Fruit fly (Drosophila melanogaster) whole organism, embryonic: ENCODE data around the gene Usp14.
A peak's percentile ranks its signal among the peaks of the same experiment; 100 is the strongest.

Experiments
- Abd-B ChIP-seq: fragments of 200-800 bp; sonication (Bioruptor generic); optimal IDR thresholded peaks from 2 replicates; lab custom pipeline; 2018; ENCODE audit warnings: missing biosample characterization, mild to moderate bottlenecking, missing genetic modification characterization, moderate library complexity
- Antp ChIP-seq: fragments of 200-800 bp; sonication (Bioruptor generic); optimal IDR thresholded peaks from 3 replicates; lab custom pipeline; 2016; ENCODE audit warnings: missing biosample characterization, missing genetic modification characterization
- Atf6 ChIP-seq: fragments of 200-800 bp; sonication (Bioruptor generic); IDR thresholded peaks from 2 replicates; pipeline ENCODE4 v1.3.6; 2022; ENCODE audit warnings: missing biosample characterization, missing genetic modification characterization
- BtbVII ChIP-seq: fragments of 200-800 bp; sonication (Bioruptor generic); optimal IDR thresholded peaks from 3 replicates; lab custom pipeline; 2017; ENCODE audit warnings: missing biosample characterization, mild to moderate bottlenecking, missing genetic modification characterization
- CG10209 ChIP-seq: fragments of 200-800 bp; sonication (Bioruptor generic); optimal IDR thresholded peaks from 3 replicates; lab custom pipeline; 2017; ENCODE audit warnings: missing biosample characterization, mild to moderate bottlenecking, missing genetic modification characterization, missing genetic modification reagents
- CG10654 ChIP-seq: fragments of 200-800 bp; sonication (Bioruptor generic); optimal IDR thresholded peaks from 2 replicates; lab custom pipeline; 2016; ENCODE audit warnings: missing biosample characterization, missing genetic modification characterization
- CG11085 ChIP-seq: fragments of 200-800 bp; sonication (Bioruptor generic); IDR thresholded peaks from 2 replicates; pipeline ENCODE4 v1.3.6; 2022; ENCODE audit warnings: missing biosample characterization, missing genetic modification characterization
- CG13287 ChIP-seq: fragments of 200-800 bp; sonication (Bioruptor generic); IDR thresholded peaks from 2 replicates; pipeline ENCODE4 v1.3.6; 2022; ENCODE audit warnings: missing biosample characterization, missing genetic modification characterization; ENCODE audit not compliant: partially characterized antibody
- CG14965 ChIP-seq: fragments of 200-800 bp; sonication (Bioruptor generic); optimal IDR thresholded peaks from 2 replicates; lab custom pipeline; 2016; ENCODE audit warnings: missing biosample characterization, missing genetic modification characterization, borderline replicate concordance
- CG1529 ChIP-seq: fragments of 200-800 bp; sonication (Bioruptor generic); optimal IDR thresholded peaks from 3 replicates; lab custom pipeline; 2018; ENCODE audit warnings: missing biosample characterization, missing genetic modification characterization
- CG18011 ChIP-seq: fragments of 200-800 bp; sonication (Bioruptor generic); optimal IDR thresholded peaks from 2 replicates; lab custom pipeline; 2017; ENCODE audit warnings: missing biosample characterization, missing genetic modification characterization, mild to moderate bottlenecking, moderate library complexity, missing genotype
- CG18476 ChIP-seq: fragments of 200-800 bp; sonication (Bioruptor generic); optimal IDR thresholded peaks from 2 replicates; lab custom pipeline; 2016; ENCODE audit warnings: missing biosample characterization, mild to moderate bottlenecking, missing genetic modification characterization
- CG3838 ChIP-seq: fragments of 200-800 bp; sonication (Bioruptor generic); optimal IDR thresholded peaks from 3 replicates; lab custom pipeline; 2016; ENCODE audit warnings: missing biosample characterization, missing genetic modification characterization
- CG4328 ChIP-seq: fragments of 200-800 bp; sonication (Bioruptor generic); optimal IDR thresholded peaks from 3 replicates; lab custom pipeline; 2017; ENCODE audit warnings: missing biosample characterization, missing genetic modification reagents, missing genetic modification characterization
- CG6765 ChIP-seq: fragments of 200-800 bp; sonication (Bioruptor generic); optimal IDR thresholded peaks from 3 replicates; lab custom pipeline; 2017; ENCODE audit warnings: missing biosample characterization, mild to moderate bottlenecking, missing genetic modification characterization
- CG7271 ChIP-seq: fragments of 200-800 bp; sonication (Bioruptor generic); optimal IDR thresholded peaks from 2 replicates; lab custom pipeline; 2018; ENCODE audit warnings: missing biosample characterization, mild to moderate bottlenecking, missing genetic modification characterization, moderate library complexity
- CG7357 ChIP-seq: fragments of 200-800 bp; sonication (Bioruptor generic); IDR thresholded peaks from 3 replicates; pipeline ENCODE4 v1.3.6; 2022; ENCODE audit warnings: missing biosample characterization, missing genetic modification characterization
- CG8281 ChIP-seq: fragments of 200-800 bp; sonication (Bioruptor generic); optimal IDR thresholded peaks from 2 replicates; lab custom pipeline; 2018; ENCODE audit warnings: missing biosample characterization, mild to moderate bottlenecking, missing genetic modification characterization, moderate library complexity
- CG8924 ChIP-seq: fragments of 200-800 bp; optimal IDR thresholded peaks from 3 replicates; lab custom pipeline; 2019; ENCODE audit warnings: missing biosample characterization, mild to moderate bottlenecking, missing genetic modification characterization, moderate library complexity
- CG9876 ChIP-seq: fragments of 200-800 bp; sonication (Bioruptor generic); optimal IDR thresholded peaks from 2 replicates; lab custom pipeline; 2016; ENCODE audit warnings: missing biosample characterization, missing genetic modification characterization
- Dip3 ChIP-seq: fragments of 200-800 bp; sonication (Bioruptor generic); optimal IDR thresholded peaks from 3 replicates; lab custom pipeline; 2016; ENCODE audit warnings: missing biosample characterization, missing genetic modification characterization
- Elba2 ChIP-seq: fragments of 200-800 bp; sonication (Bioruptor generic); optimal IDR thresholded peaks from 3 replicates; lab custom pipeline; 2016; ENCODE audit warnings: missing biosample characterization, missing genetic modification characterization
- Ets97D ChIP-seq: fragments of 200-800 bp; sonication (Bioruptor generic); optimal IDR thresholded peaks from 3 replicates; lab custom pipeline; 2016; ENCODE audit warnings: missing biosample characterization, missing genetic modification characterization
- Gsc ChIP-seq: fragments of 200-800 bp; sonication (Bioruptor generic); IDR thresholded peaks from 2 replicates; pipeline ENCODE4 v1.3.6; 2022; ENCODE audit warnings: missing biosample characterization, missing genetic modification characterization
- HHEX ChIP-seq: fragments of 200-800 bp; sonication (Bioruptor generic); optimal IDR thresholded peaks from 3 replicates; lab custom pipeline; 2017; ENCODE audit warnings: missing biosample characterization, mild to moderate bottlenecking, missing genetic modification characterization, missing genetic modification reagents
- HLHmδ ChIP-seq: fragments of 200-800 bp; sonication (Bioruptor generic); optimal IDR thresholded peaks from 2 replicates; lab custom pipeline; 2018; ENCODE audit warnings: missing biosample characterization, mild to moderate bottlenecking, missing genetic modification characterization, moderate library complexity
- Med ChIP-seq: fragments of 200-800 bp; sonication (Bioruptor generic); peaks from one replicate; lab custom pipeline; 2016; ENCODE audit warnings: missing biosample characterization, missing genetic modification characterization, mild to moderate bottlenecking, inconsistent platforms, moderate library complexity
- Oaz ChIP-seq: fragments of 200-800 bp; sonication (Bioruptor generic); IDR thresholded peaks from 2 replicates; pipeline ENCODE4 v1.3.6; 2022; ENCODE audit warnings: missing biosample characterization, missing genetic modification characterization
- Sin3A ChIP-seq: fragments of >200 bp; optimal IDR thresholded peaks from 2 replicates; lab custom pipeline; 2018
- Sox100B ChIP-seq: fragments of 200-800 bp; sonication (Bioruptor generic); optimal IDR thresholded peaks from 3 replicates; lab custom pipeline; 2018; ENCODE audit warnings: missing biosample characterization, mild to moderate bottlenecking, missing genetic modification characterization
- Spps ChIP-seq: fragments of 200-800 bp; sonication (Bioruptor generic); optimal IDR thresholded peaks from 2 replicates; lab custom pipeline; 2018; ENCODE audit warnings: missing biosample characterization, mild to moderate bottlenecking, missing genetic modification characterization
- YL-1 ChIP-seq: fragments of 200-800 bp; sonication (Bioruptor generic); optimal IDR thresholded peaks from 3 replicates; lab custom pipeline; 2017; ENCODE audit warnings: missing biosample characterization, mild to moderate bottlenecking, missing genetic modification characterization
- aop ChIP-seq: fragments of 200-800 bp; sonication (Bioruptor generic); IDR thresholded peaks from 2 replicates; pipeline ENCODE4 v1.3.6; 2022; ENCODE audit warnings: missing biosample characterization, missing genetic modification characterization
- bigmax ChIP-seq: fragments of 200-800 bp; sonication (Bioruptor generic); optimal IDR thresholded peaks from 2 replicates; lab custom pipeline; 2018; ENCODE audit warnings: missing biosample characterization, mild to moderate bottlenecking, missing genetic modification characterization
- cad ChIP-seq: fragments of >200 bp; optimal IDR thresholded peaks from 2 replicates; lab custom pipeline; 2017; ENCODE audit warnings: missing biosample characterization, missing genetic modification characterization
- chn ChIP-seq: fragments of 200-800 bp; sonication (Bioruptor generic); optimal IDR thresholded peaks from 2 replicates; lab custom pipeline; 2016; ENCODE audit warnings: missing biosample characterization, missing genetic modification characterization
- ci ChIP-seq: fragments of 200-800 bp; sonication (Bioruptor generic); IDR thresholded peaks from 3 replicates; pipeline ENCODE4 v1.3.6; 2022; ENCODE audit warnings: missing biosample characterization, missing genetic modification characterization
- crc ChIP-seq: fragments of 200-800 bp; sonication (Bioruptor generic); optimal IDR thresholded peaks from 2 replicates; lab custom pipeline; 2016; ENCODE audit warnings: missing biosample characterization, missing genetic modification characterization
- en ChIP-seq: fragments of 200-800 bp; sonication (Bioruptor generic); optimal IDR thresholded peaks from 2 replicates; lab custom pipeline; 2016; ENCODE audit warnings: missing biosample characterization, missing genetic modification characterization
- ewg ChIP-seq: fragments of 200-800 bp; sonication (Bioruptor generic); optimal IDR thresholded peaks from 3 replicates; lab custom pipeline; 2017; ENCODE audit warnings: mild to moderate bottlenecking, missing biosample characterization, missing genetic modification reagents, missing genetic modification characterization
- fu2 ChIP-seq: fragments of 200-800 bp; sonication (Bioruptor generic); optimal IDR thresholded peaks from 2 replicates; lab custom pipeline; 2016; ENCODE audit warnings: missing biosample characterization, missing genetic modification characterization
- gce ChIP-seq: fragments of 200-800 bp; sonication (Bioruptor generic); IDR thresholded peaks from 3 replicates; pipeline ENCODE4 v1.3.6; 2022; ENCODE audit warnings: missing biosample characterization, missing genetic modification characterization
- gem ChIP-seq: fragments of 200-800 bp; sonication (Bioruptor generic); optimal IDR thresholded peaks from 2 replicates; lab custom pipeline; 2019; ENCODE audit warnings: missing biosample characterization, mild to moderate bottlenecking, missing genetic modification characterization, moderate library complexity
- ham ChIP-seq: fragments of 200-800 bp; sonication (Bioruptor generic); IDR thresholded peaks from 2 replicates; pipeline ENCODE4 v1.3.6; 2022; ENCODE audit warnings: missing biosample characterization, missing genetic modification characterization
- kah ChIP-seq: fragments of 200-800 bp; sonication (Bioruptor generic); optimal IDR thresholded peaks from 2 replicates; lab custom pipeline; 2018; ENCODE audit warnings: missing biosample characterization, mild to moderate bottlenecking, missing genetic modification characterization
- lov ChIP-seq, 2 experiments: fragments of 200-800 bp in 1 of 2; fragments of >200 bp in 1 of 2; sonication (Bioruptor generic) in 1 of 2; IDR thresholded peaks in 1 of 2; optimal IDR thresholded peaks in 1 of 2; 2 replicates in 1 of 2; 3 replicates in 1 of 2; pipeline versions ENCODE4 v1.3.6 to Lab custom; 2017 to 2022; ENCODE audit warnings: missing biosample characterization in 1 of 2, missing genetic modification characterization in 1 of 2
- ro ChIP-seq: fragments of 200-800 bp; sonication (Bioruptor generic); IDR thresholded peaks from 2 replicates; pipeline ENCODE4 v1.3.6; 2022; ENCODE audit warnings: missing biosample characterization, missing genetic modification characterization
- salm ChIP-seq: fragments of 200-800 bp; sonication (Bioruptor generic); optimal IDR thresholded peaks from 2 replicates; lab custom pipeline; 2018; ENCODE audit warnings: missing biosample characterization, mild to moderate bottlenecking, missing genetic modification characterization
- ssp ChIP-seq: fragments of 200-800 bp; sonication (Bioruptor generic); IDR thresholded peaks from 2 replicates; pipeline ENCODE4 v1.3.6; 2022; ENCODE audit warnings: missing biosample characterization, missing genetic modification characterization
- toy ChIP-seq: fragments of 200-800 bp; sonication (Bioruptor generic); IDR thresholded peaks from 2 replicates; pipeline ENCODE4 v1.3.6; 2022; ENCODE audit warnings: missing biosample characterization, missing genetic modification characterization
- wek ChIP-seq: fragments of 200-800 bp; sonication (Bioruptor generic); optimal IDR thresholded peaks from 3 replicates; lab custom pipeline; 2018; ENCODE audit warnings: missing biosample characterization, mild to moderate bottlenecking, missing genetic modification characterization, moderate library complexity

Gene Usp14

dm6 chr2L:10292066-10292560, 22.1 kb downstream of the Usp14 start, which contains the start of gene Ufd4 (continued):
- TF ChIP-seq CG11085 (GFP tag; lab: Robert Waterston, UW) (no peak), ewg (GFP tag; lab: Kevin White, UChicago) (no peak), BtbVII (GFP tag; lab: Kevin White, UChicago) (no peak), Elba2 (GFP tag; lab: Kevin White, UChicago) (no peak), Gsc (GFP tag; lab: Robert Waterston, UW) (no peak), Med (GFP tag; lab: Kevin White, UChicago) (peak; percentile 95), salm (no peak), ro (no peak), Oaz (GFP tag; lab: Robert Waterston, UW) (no peak), ssp (GFP tag; lab: Robert Waterston, UW) (no peak; the same call in 1 of the 2 replicates), CG10654 (GFP tag; lab: Kevin White, UChicago) (peak; percentile 27), ham (GFP tag; lab: Robert Waterston, UW) (no peak), ci (GFP tag; lab: Robert Waterston, UW) (no peak; the same call in 2 of the 3 replicates), CG18011 (GFP tag; lab: Kevin White, UChicago) (peak; percentile 19), CG14965 (no peak), cad (GFP tag; lab: Kevin White, UChicago) (no peak), lov (optimal IDR thresholded peaks at IDR 0.05; lab: Kevin White, UChicago) (no peak), lov (GFP tag; IDR thresholded peaks at IDR 0.05; lab: Robert Waterston, UW) (no peak; the same call in 2 of the 3 replicates), CG10209 (GFP tag; lab: Kevin White, UChicago) (no peak), CG1529 (GFP tag; lab: Kevin White, UChicago) (no peak), chn (GFP tag; lab: Kevin White, UChicago) (peak; percentile 72), CG3838 (GFP tag; lab: Kevin White, UChicago) (no peak), Atf6 (GFP tag; lab: Robert Waterston, UW) (peak; percentile 78), Sin3A (no peak), HHEX (GFP tag; lab: Kevin White, UChicago) (no peak), HLHmδ (GFP tag; lab: Kevin White, UChicago) (no peak), en (no peak), bigmax (GFP tag; lab: Kevin White, UChicago) (no peak), gem (tag; lab: Kevin White, UChicago) (no peak), CG18476 (GFP tag; lab: Kevin White, UChicago) (peak; percentile 69), CG8281 (tag; lab: Kevin White, UChicago) (no peak), CG4328 (GFP tag; lab: Kevin White, UChicago) (no peak), CG7271 (tag; lab: Kevin White, UChicago) (peak; percentile 45), Sox100B (no peak), Abd-B (GFP tag; lab: Kevin White, UChicago) (no peak), gce (GFP tag; lab: Robert Waterston, UW) (no peak), CG6765 (peak; percentile 57), crc (GFP tag; lab: Kevin White, UChicago) (peak; percentile 28), aop (GFP tag; lab: Robert Waterston, UW) (no peak), kah (GFP tag; lab: Kevin White, UChicago) (peak; percentile 43), wek (GFP tag; lab: Kevin White, UChicago) (peak; percentile 98), Antp (GFP tag; lab: Kevin White, UChicago) (no peak), YL-1 (GFP tag; lab: Kevin White, UChicago) (peak; percentile 37), Spps (tag; lab: Kevin White, UChicago) (peak; percentile 43), toy (GFP tag; lab: Robert Waterston, UW) (no peak), fu2 (peak; percentile 40), CG13287 (peak; percentile 60; the same call in 1 of the 2 replicates), CG7357 (GFP tag; lab: Robert Waterston, UW) (no peak), CG9876 (GFP tag; lab: Kevin White, UChicago) (no peak), Dip3 (peak; percentile 55), Ets97D (GFP tag; lab: Kevin White, UChicago) (peak; percentile 50), CG8924 (tag; lab: Kevin White, UChicago) (peak; percentile 65)
